Fruit fly (Drosophila melanogaster) whole organism, prepupa: ENCODE measurements around the gene CG12523.

ENCODE experiments used
- Blimp-1 ChIP-seq: fragments of 200-800 bp; sonication (Bioruptor generic); optimal IDR thresholded peaks from 3 replicates; lab custom pipeline; 2017; ENCODE audit warnings: missing biosample characterization, missing genetic modification characterization, mild to moderate bottlenecking, moderate library complexity, missing genetic modification reagents
- CG10631 ChIP-seq: fragments of 200-800 bp; sonication (Bioruptor generic); optimal IDR thresholded peaks from 2 replicates; lab custom pipeline; 2016; ENCODE audit warnings: missing biosample characterization, missing genetic modification characterization
- CG11902 ChIP-seq: fragments of 200-800 bp; sonication (Bioruptor generic); optimal IDR thresholded peaks from 3 replicates; lab custom pipeline; 2016; ENCODE audit warnings: missing biosample characterization, missing genetic modification characterization
- CG1621 ChIP-seq: fragments of 200-800 bp; sonication (Bioruptor generic); optimal IDR thresholded peaks from 3 replicates; lab custom pipeline; 2018; ENCODE audit warnings: missing biosample characterization, mild to moderate bottlenecking, missing genetic modification characterization
- CG3032 ChIP-seq: fragments of 200-800 bp; optimal IDR thresholded peaks from 2 replicates; lab custom pipeline; 2019; ENCODE audit warnings: missing biosample characterization, mild to moderate bottlenecking, missing genetic modification characterization, moderate library complexity
- CG31627 ChIP-seq: fragments of 200-800 bp; sonication (Bioruptor generic); optimal IDR thresholded peaks from 3 replicates; lab custom pipeline; 2016; ENCODE audit warnings: missing biosample characterization, missing genetic modification characterization
- CG34406 ChIP-seq: fragments of 200-800 bp; sonication (Bioruptor generic); optimal IDR thresholded peaks from 3 replicates; lab custom pipeline; 2016; ENCODE audit warnings: missing biosample characterization, missing genetic modification characterization
- CG3919 ChIP-seq: fragments of 200-800 bp; sonication (Bioruptor generic); optimal IDR thresholded peaks from 3 replicates; lab custom pipeline; 2016; ENCODE audit warnings: missing biosample characterization, missing genetic modification characterization
- CG6163 ChIP-seq: fragments of 200-800 bp; sonication (Bioruptor generic); IDR thresholded peaks from 3 replicates; pipeline ENCODE4 v1.3.6; 2022; ENCODE audit warnings: missing biosample characterization, missing genetic modification characterization
- CG6276 ChIP-seq: fragments of 200-800 bp; sonication (Bioruptor generic); optimal IDR thresholded peaks from 2 replicates; lab custom pipeline; 2017; ENCODE audit warnings: missing biosample characterization, mild to moderate bottlenecking, missing genetic modification characterization
- CG6792 ChIP-seq: fragments of 200-800 bp; sonication (Bioruptor generic); optimal IDR thresholded peaks from 3 replicates; lab custom pipeline; 2016; ENCODE audit warnings: missing biosample characterization, missing genetic modification characterization
- CG6808 ChIP-seq: fragments of 200-800 bp; sonication (Bioruptor generic); optimal IDR thresholded peaks from 3 replicates; lab custom pipeline; 2017; ENCODE audit warnings: missing biosample characterization, missing genetic modification characterization, mild to moderate bottlenecking, moderate library complexity, missing genetic modification reagents
- CG8119 ChIP-seq: fragments of 200-800 bp; sonication (Bioruptor generic); IDR thresholded peaks from 3 replicates; pipeline ENCODE4 v1.3.6; 2022; ENCODE audit warnings: missing biosample characterization, missing genetic modification characterization
- CG8319 ChIP-seq: fragments of 200-800 bp; sonication (Bioruptor generic); optimal IDR thresholded peaks from 3 replicates; lab custom pipeline; 2016; ENCODE audit warnings: missing biosample characterization, missing genetic modification characterization
- CG8632 ChIP-seq: fragments of 200-800 bp; sonication (Bioruptor generic); optimal IDR thresholded peaks from 3 replicates; lab custom pipeline; 2016; ENCODE audit warnings: missing biosample characterization, missing genetic modification characterization
- Eip75B ChIP-seq: fragments of 200-800 bp; sonication (Bioruptor generic); optimal IDR thresholded peaks from 3 replicates; lab custom pipeline; 2016; ENCODE audit warnings: missing biosample characterization, missing genetic modification characterization
- Eip78C ChIP-seq: fragments of 200-800 bp; sonication (Bioruptor generic); peaks from one replicate; lab custom pipeline; 2016; ENCODE audit warnings: missing biosample characterization, missing genetic modification characterization
- Ets21C ChIP-seq: fragments of 200-800 bp; sonication (Bioruptor generic); optimal IDR thresholded peaks from 3 replicates; lab custom pipeline; 2016; ENCODE audit warnings: missing biosample characterization, missing genetic modification characterization
- Gug ChIP-seq: fragments of 200-800 bp; sonication (Bioruptor generic); IDR thresholded peaks from 2 replicates; pipeline ENCODE4 v1.3.6; 2022; ENCODE audit warnings: missing biosample characterization, missing genetic modification characterization
- Hr39 ChIP-seq: fragments of 200-800 bp; sonication (Bioruptor generic); optimal IDR thresholded peaks from 2 replicates; lab custom pipeline; 2016; ENCODE audit warnings: missing biosample characterization, missing genetic modification characterization
- Met ChIP-seq: fragments of 200-800 bp; sonication (Bioruptor generic); optimal IDR thresholded peaks from 3 replicates; lab custom pipeline; 2016; ENCODE audit warnings: missing biosample characterization, missing genetic modification characterization
- OdsH ChIP-seq: fragments of 200-800 bp; sonication (Bioruptor generic); optimal IDR thresholded peaks from 3 replicates; lab custom pipeline; 2016; ENCODE audit warnings: missing biosample characterization, missing genetic modification characterization
- Smox ChIP-seq: fragments of 200-800 bp; sonication (Bioruptor generic); optimal IDR thresholded peaks from 3 replicates; lab custom pipeline; 2016; ENCODE audit warnings: missing biosample characterization, missing genetic modification characterization
- Sox102F ChIP-seq: fragments of 200-800 bp; sonication (Bioruptor generic); optimal IDR thresholded peaks from 2 replicates; lab custom pipeline; 2016; ENCODE audit warnings: missing biosample characterization, mild to moderate bottlenecking, missing genetic modification characterization
- Sox14 ChIP-seq: fragments of 200-800 bp; sonication (Bioruptor generic); optimal IDR thresholded peaks from 3 replicates; lab custom pipeline; 2016; ENCODE audit warnings: missing biosample characterization, missing genetic modification characterization
- Sox15 ChIP-seq: fragments of 200-800 bp; sonication (Bioruptor generic); optimal IDR thresholded peaks from 3 replicates; lab custom pipeline; 2016; ENCODE audit warnings: missing biosample characterization, missing genetic modification characterization
- achi ChIP-seq: fragments of 200-800 bp; sonication (Bioruptor generic); optimal IDR thresholded peaks from 3 replicates; lab custom pipeline; 2016; ENCODE audit warnings: missing biosample characterization, missing genetic modification characterization
- acj6 ChIP-seq: fragments of 200-800 bp; sonication (Bioruptor generic); optimal IDR thresholded peaks from 3 replicates; lab custom pipeline; 2016; ENCODE audit warnings: missing biosample characterization, missing genetic modification characterization
- cyc ChIP-seq: fragments of 200-800 bp; sonication (Bioruptor generic); optimal IDR thresholded peaks from 3 replicates; lab custom pipeline; 2016; ENCODE audit warnings: missing biosample characterization, missing genetic modification characterization
- eg ChIP-seq: fragments of 200-800 bp; sonication (Bioruptor generic); IDR thresholded peaks from 3 replicates; pipeline ENCODE4 v1.3.6; 2022; ENCODE audit warnings: missing biosample characterization, missing genetic modification characterization
- esn ChIP-seq: fragments of 200-800 bp; sonication (Bioruptor generic); optimal IDR thresholded peaks from 2 replicates; lab custom pipeline; 2016; ENCODE audit warnings: missing biosample characterization, mild to moderate bottlenecking, missing genetic modification characterization, moderate library complexity
- fd85E ChIP-seq: fragments of 200-800 bp; sonication (Bioruptor generic); optimal IDR thresholded peaks from 3 replicates; lab custom pipeline; 2016; ENCODE audit warnings: missing biosample characterization, missing genetic modification characterization
- lz ChIP-seq: fragments of 200-800 bp; sonication (Bioruptor generic); optimal IDR thresholded peaks from 3 replicates; lab custom pipeline; 2016; ENCODE audit warnings: missing biosample characterization, missing genetic modification characterization
- net ChIP-seq: fragments of 200-800 bp; sonication (Bioruptor generic); optimal IDR thresholded peaks from 3 replicates; lab custom pipeline; 2016; ENCODE audit warnings: missing biosample characterization, missing genetic modification characterization
- pdm3 ChIP-seq: fragments of 200-800 bp; sonication (Bioruptor generic); optimal IDR thresholded peaks from 3 replicates; lab custom pipeline; 2016; ENCODE audit warnings: missing biosample characterization, missing genetic modification characterization
- salr ChIP-seq, 2 experiments: fragments of 200-800 bp; sonication (Bioruptor generic); optimal IDR thresholded peaks; 3 replicates each; lab custom pipeline; 2016 to 2018; ENCODE audit warnings: missing biosample characterization in 2 of 2, missing genetic modification characterization in 2 of 2, mild to moderate bottlenecking in 1 of 2
- ss ChIP-seq, 2 experiments: fragments of 200-800 bp; sonication (Bioruptor generic); optimal IDR thresholded peaks; 2 replicates in 1 of 2; 3 replicates in 1 of 2; lab custom pipeline; 2017 to 2018; ENCODE audit warnings: mild to moderate bottlenecking in 2 of 2, missing biosample characterization in 2 of 2, missing genetic modification characterization in 2 of 2, moderate library complexity in 1 of 2
- svp ChIP-seq: fragments of 200-800 bp; sonication (Bioruptor generic); peaks from one replicate; lab custom pipeline; 2016; ENCODE audit warnings: missing biosample characterization, missing genetic modification characterization
- topi ChIP-seq: fragments of 200-800 bp; sonication (Bioruptor generic); optimal IDR thresholded peaks from 3 replicates; lab custom pipeline; 2016; ENCODE audit warnings: missing biosample characterization, missing genetic modification characterization

Gene CG12523

DNA sequence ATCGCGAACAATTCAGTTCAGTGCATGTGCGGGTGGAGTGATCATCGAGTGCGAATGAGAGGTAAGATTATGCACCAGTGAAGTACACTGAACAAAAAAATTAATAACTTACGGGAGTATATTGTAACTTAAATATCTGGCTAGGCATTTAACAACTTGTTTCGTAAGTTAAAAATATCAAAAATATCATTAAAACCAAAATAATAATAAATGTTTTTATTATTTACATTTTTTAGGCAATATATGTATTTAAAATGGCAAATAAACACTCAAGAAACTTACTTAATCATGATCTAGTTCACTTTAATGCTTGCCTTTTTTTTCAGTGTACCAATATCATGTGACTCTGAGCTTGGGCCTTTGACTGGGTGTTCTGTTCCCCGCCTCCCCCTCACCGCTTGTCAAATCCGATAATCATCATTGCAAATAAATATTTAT, 16.4 kb upstream of the CG12523 start (continued):
- TF ChIP-seq Ets21C (GFP tag; lab: Kevin White, UChicago) (peak; percentile 0), Met (GFP tag; lab: Kevin White, UChicago) (peak; percentile 48), ss (GFP tag; optimal IDR thresholded peaks at IDR 0.05; lab: Kevin White, UChicago) (peak; percentile 9 to 71), CG3032 (tag; lab: Kevin White, UChicago) (peak; percentile 47), CG3919 (GFP tag; lab: Kevin White, UChicago) (peak; percentile 65), CG31627 (peak; percentile 28), CG6808 (GFP tag; lab: Kevin White, UChicago) (peak; percentile 51), Gug (GFP tag; lab: Robert Waterston, UW) (peak; percentile 44; the same call in 1 of the 2 replicates)
- TF ChIP-seq, all 60 proteins: peak for 51

DNA sequence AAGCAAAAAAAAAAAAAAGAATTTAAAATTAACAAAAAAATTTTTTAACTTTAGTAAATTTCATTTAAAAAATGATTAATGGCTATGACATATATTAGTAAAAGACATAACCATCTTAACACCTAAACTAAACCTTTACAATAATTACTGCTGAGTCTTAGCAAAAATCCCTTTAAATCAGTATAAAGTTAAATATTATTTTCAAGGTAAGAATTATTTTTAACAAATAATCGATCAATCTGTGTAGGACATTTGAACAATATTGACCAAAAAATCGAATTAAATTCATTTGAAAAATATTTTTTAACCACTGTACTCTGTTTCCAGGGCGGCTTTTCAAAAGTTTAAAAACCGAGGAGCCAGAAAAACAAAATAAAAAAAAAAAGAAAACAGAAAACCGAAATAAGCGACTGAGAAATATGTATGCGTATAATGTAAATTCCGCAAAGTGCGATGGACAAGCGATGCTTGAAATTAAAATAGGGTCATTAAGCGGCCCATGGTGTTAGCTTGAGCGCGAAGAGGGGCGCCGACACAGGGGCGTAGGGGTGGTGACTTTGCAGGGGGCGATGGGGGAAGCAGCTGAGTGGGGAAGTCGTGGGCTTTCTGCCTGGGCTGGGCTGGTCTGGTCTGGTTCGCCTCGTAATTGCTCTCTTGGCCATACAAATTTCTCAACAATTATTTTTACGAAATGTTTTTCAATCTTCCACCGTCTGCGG, 14.8 kb upstream of the CG12523 start:
- no peak for TF ChIP-seq CG6792 (GFP tag; lab: Kevin White, UChicago)
- TF ChIP-seq CG3919 (GFP tag; lab: Kevin White, UChicago), result peak; percentile 60
- TF ChIP-seq CG8319 (GFP tag; lab: Kevin White, UChicago), result peak; percentile 44
- peak; percentile 50 for TF ChIP-seq cyc (GFP tag; lab: Kevin White, UChicago)
- TF ChIP-seq lz (GFP tag; lab: Kevin White, UChicago), result peak; percentile 27
- peak; percentile 10 for TF ChIP-seq Hr39 (GFP tag; lab: Kevin White, UChicago)
- peak; percentile 72 for TF ChIP-seq topi
- TF ChIP-seq OdsH (GFP tag; lab: Kevin White, UChicago), result peak; percentile 39
- TF ChIP-seq CG8632 (GFP tag; lab: Kevin White, UChicago), result peak; percentile 64
- peak; percentile 34; the same call in 1 of the 3 replicates for TF ChIP-seq CG6163 (GFP tag; lab: Robert Waterston, UW)
- peak; percentile 77 for TF ChIP-seq Met (GFP tag; lab: Kevin White, UChicago)
- TF ChIP-seq Smox (GFP tag; lab: Kevin White, UChicago), result peak; percentile 75
- TF ChIP-seq CG11902 (GFP tag; lab: Kevin White, UChicago), result peak; percentile 8
- peak; percentile 22 for TF ChIP-seq Sox102F (GFP tag; lab: Kevin White, UChicago)
- peak; percentile 1 for TF ChIP-seq Ets21C (GFP tag; lab: Kevin White, UChicago)
- peak; percentile 96 for TF ChIP-seq Eip78C (GFP tag; lab: Kevin White, UChicago)
- TF ChIP-seq salr (GFP tag; optimal IDR thresholded peaks at IDR 0.05; lab: Kevin White, UChicago), result peak in 1 of 2 experiments; percentile 9
- TF ChIP-seq CG1621, result no peak
- peak; percentile 47 for TF ChIP-seq achi (GFP tag; lab: Kevin White, UChicago)
- TF ChIP-seq CG34406 (GFP tag; lab: Kevin White, UChicago), result peak; percentile 81
- peak; percentile 45 for TF ChIP-seq net (GFP tag; lab: Kevin White, UChicago)
- TF ChIP-seq ss (GFP tag; optimal IDR thresholded peaks at IDR 0.05; lab: Kevin White, UChicago), result no peak
- peak; percentile 44 for TF ChIP-seq CG31627
- TF ChIP-seq CG8119 (GFP tag; lab: Robert Waterston, UW), result no peak
- TF ChIP-seq svp (GFP tag; lab: Kevin White, UChicago), result peak; percentile 79
- peak; percentile 41 for TF ChIP-seq acj6 (GFP tag; lab: Kevin White, UChicago)
- TF ChIP-seq Gug (GFP tag; lab: Robert Waterston, UW), result no peak
- TF ChIP-seq fd85E (GFP tag; lab: Kevin White, UChicago), result no peak
- peak; percentile 30 for TF ChIP-seq Sox15 (GFP tag; lab: Kevin White, UChicago)
- peak; percentile 32 for TF ChIP-seq Blimp-1 (GFP tag; lab: Kevin White, UChicago)
- 0 out of 3 replicates have a peak, but pooled peaks have one; percentile 8 for TF ChIP-seq eg (GFP tag; lab: Robert Waterston, UW)
- peak; percentile 24 for TF ChIP-seq Eip75B (GFP tag; lab: Kevin White, UChicago)
- no peak for TF ChIP-seq CG6276 (GFP tag; lab: Kevin White, UChicago)
- TF ChIP-seq esn (GFP tag; lab: Kevin White, UChicago), result peak; percentile 77
- peak; percentile 17 for TF ChIP-seq CG10631 (GFP tag; lab: Kevin White, UChicago)
- TF ChIP-seq Sox14 (GFP tag; lab: Kevin White, UChicago), result no peak
- TF ChIP-seq pdm3 (GFP tag; lab: Kevin White, UChicago), result peak; percentile 41
- TF ChIP-seq, all 60 proteins: peak for 29
